Worm (Caenorhabditis elegans) whole organism, L1 larva: ENCODE results near the gene srd-11.
A peak's percentile ranks its signal among the peaks of the same experiment; 100 is the strongest.

Source experiments
- C16A3.4 ChIP-seq: fragments of 150-350 bp; optimal IDR thresholded peaks from 2 replicates; lab custom pipeline; 2014; ENCODE audit warnings: missing biosample characterization, missing genetic modification characterization
- F16B12.6 ChIP-seq: fragments of 150-350 bp; optimal IDR thresholded peaks from 2 replicates; lab custom pipeline; 2014; ENCODE audit warnings: missing biosample characterization, missing genetic modification characterization
- alr-1 ChIP-seq: fragments of 200-800 bp; sonication (Bioruptor generic); optimal IDR thresholded peaks from 2 replicates; lab custom pipeline; 2018; ENCODE audit warnings: borderline replicate concordance, mild to moderate bottlenecking, missing genetic modification characterization, missing compliant biosample characterization
- aly-2 ChIP-seq: fragments of 150-350 bp; optimal IDR thresholded peaks from 2 replicates; lab custom pipeline; 2014; ENCODE audit warnings: missing biosample characterization, missing genetic modification characterization
- blmp-1 ChIP-seq: fragments of 150-350 bp; optimal IDR thresholded peaks from 2 replicates; lab custom pipeline; 2014; ENCODE audit warnings: missing biosample characterization, missing genetic modification characterization
- ceh-63 ChIP-seq: fragments of 200-800 bp; sonication (Bioruptor generic); optimal IDR thresholded peaks from 2 replicates; lab custom pipeline; 2018; ENCODE audit warnings: mild to moderate bottlenecking, missing genetic modification characterization, missing compliant biosample characterization
- ceh-8 ChIP-seq: fragments of 200-800 bp; sonication (Bioruptor generic); optimal IDR thresholded peaks from 2 replicates; lab custom pipeline; 2018; ENCODE audit warnings: mild to moderate bottlenecking, missing genetic modification characterization, moderate library complexity, missing compliant biosample characterization
- ceh-88 ChIP-seq: fragments of 200-800 bp; sonication (Bioruptor generic); IDR thresholded peaks from 2 replicates; pipeline ENCODE4 v1.3.6; 2022; ENCODE audit warnings: missing genetic modification characterization, missing compliant biosample characterization
- dpl-1 ChIP-seq, 3 experiments: fragments of 150-350 bp in 2 of 3; sonication (generic microtip) in 1 of 3; optimal IDR thresholded peaks; 2 replicates each; lab custom pipeline; 2014 to 2017; ENCODE audit warnings: missing biosample characterization in 3 of 3, missing genetic modification characterization in 3 of 3, missing genetic modification reagents in 3 of 3
- dsc-1 ChIP-seq: sonication (generic microtip); optimal IDR thresholded peaks from 2 replicates; lab custom pipeline; 2016; ENCODE audit warnings: mild to moderate bottlenecking, missing genetic modification characterization, missing compliant biosample characterization
- egl-13 ChIP-seq: sonication (generic microtip); optimal IDR thresholded peaks from 2 replicates; lab custom pipeline; 2016; ENCODE audit warnings: missing genotype, missing genetic modification reagents, missing genetic modification characterization, missing compliant biosample characterization
- elt-2 ChIP-seq: sonication (generic microtip); optimal IDR thresholded peaks from 2 replicates; lab custom pipeline; 2016; ENCODE audit warnings: missing genetic modification characterization, mild to moderate bottlenecking, inconsistent platforms, missing compliant biosample characterization, missing genetic modification reagents
- elt-3 ChIP-seq, 6 experiments: fragments of 150-350 bp in 1 of 6; sonication (generic microtip); optimal IDR thresholded peaks; 2 replicates each; lab custom pipeline; 2017 to 2018; ENCODE audit warnings: missing biosample characterization in 6 of 6, missing genetic modification characterization in 6 of 6, inconsistent platforms in 1 of 6
- fkh-10 ChIP-seq: sonication (generic microtip); optimal IDR thresholded peaks from 2 replicates; lab custom pipeline; 2017; ENCODE audit warnings: missing biosample characterization, missing genetic modification reagents, missing genetic modification characterization
- fkh-8 ChIP-seq: sonication (generic microtip); optimal IDR thresholded peaks from 2 replicates; lab custom pipeline; 2016; ENCODE audit warnings: mild to moderate bottlenecking, missing genetic modification characterization, missing compliant biosample characterization
- grh-1 ChIP-seq: fragments of 200-800 bp; sonication (Bioruptor generic); IDR thresholded peaks from 2 replicates; pipeline ENCODE4 v1.3.6; 2022; ENCODE audit warnings: missing genetic modification reagents, missing genetic modification characterization, missing compliant biosample characterization
- hlh-4 ChIP-seq: sonication (generic microtip); optimal IDR thresholded peaks from 2 replicates; lab custom pipeline; 2016; ENCODE audit warnings: mild to moderate bottlenecking, missing genetic modification characterization, missing compliant biosample characterization
- irx-1 ChIP-seq: sonication (generic microtip); optimal IDR thresholded peaks from 2 replicates; lab custom pipeline; 2016; ENCODE audit warnings: missing genetic modification characterization, missing compliant biosample characterization
- isw-1 ChIP-seq: fragments of 200-800 bp; sonication (Bioruptor generic); IDR thresholded peaks from 2 replicates; pipeline ENCODE4 v1.3.6; 2022; ENCODE audit warnings: missing genetic modification characterization, missing compliant biosample characterization
- jun-1 ChIP-seq: fragments of 150-350 bp; optimal IDR thresholded peaks from 2 replicates; lab custom pipeline; 2014; ENCODE audit warnings: missing biosample characterization, missing genetic modification reagents, missing genetic modification characterization
- lin-15B ChIP-seq: fragments of 150-350 bp; sonication (generic microtip); optimal IDR thresholded peaks from 3 replicates; lab custom pipeline; 2014; ENCODE audit warnings: missing biosample characterization, missing genetic modification characterization
- lin-35 ChIP-seq, 2 experiments: fragments of 150-350 bp; optimal IDR thresholded peaks; 2 replicates each; lab custom pipeline; 2014; ENCODE audit warnings: missing biosample characterization in 2 of 2, missing genetic modification characterization in 2 of 2, missing genetic modification reagents in 2 of 2
- lin-39 ChIP-seq: fragments of 150-350 bp; optimal IDR thresholded peaks from 2 replicates; lab custom pipeline; 2014; ENCODE audit warnings: missing biosample characterization, missing genetic modification reagents, missing genetic modification characterization
- lsy-2 ChIP-seq, 2 experiments: fragments of 150-350 bp; optimal IDR thresholded peaks; 2 replicates each; lab custom pipeline; 2014; ENCODE audit warnings: missing biosample characterization in 2 of 2, missing genetic modification characterization in 2 of 2
- mab-9 ChIP-seq: fragments of 200-800 bp; sonication (Bioruptor generic); IDR thresholded peaks from 2 replicates; pipeline ENCODE4 v1.3.6; 2022; ENCODE audit warnings: missing genetic modification reagents, missing genetic modification characterization, missing compliant biosample characterization
- mdl-1 ChIP-seq, 2 experiments: fragments of 150-350 bp; optimal IDR thresholded peaks; 2 replicates each; lab custom pipeline; 2014 to 2017; ENCODE audit warnings: missing biosample characterization in 2 of 2, missing genetic modification characterization in 2 of 2, inconsistent platforms in 1 of 2
- mef-2 ChIP-seq: fragments of 150-350 bp; optimal IDR thresholded peaks from 2 replicates; lab custom pipeline; 2014; ENCODE audit warnings: missing biosample characterization, missing genetic modification characterization
- nhr-11 ChIP-seq: fragments of 150-350 bp; optimal IDR thresholded peaks from 2 replicates; lab custom pipeline; 2014; ENCODE audit warnings: missing biosample characterization, missing genetic modification characterization
- nhr-20 ChIP-seq: sonication (generic microtip); optimal IDR thresholded peaks from 2 replicates; lab custom pipeline; 2016; ENCODE audit warnings: mild to moderate bottlenecking, missing genetic modification characterization, missing compliant biosample characterization
- nhr-71 ChIP-seq: sonication (generic microtip); optimal IDR thresholded peaks from 2 replicates; lab custom pipeline; 2016; ENCODE audit warnings: mild to moderate bottlenecking, missing genetic modification characterization, moderate library complexity, missing compliant biosample characterization
- nhr-77 ChIP-seq: fragments of 150-350 bp; optimal IDR thresholded peaks from 2 replicates; lab custom pipeline; 2014; ENCODE audit warnings: missing biosample characterization, missing genetic modification characterization
- nhr-90 ChIP-seq: sonication (generic microtip); optimal IDR thresholded peaks from 2 replicates; lab custom pipeline; 2016; ENCODE audit warnings: mild to moderate bottlenecking, missing genetic modification characterization, missing compliant biosample characterization; ENCODE audit not compliant: poor library complexity
- pax-3 ChIP-seq: fragments of 200-800 bp; sonication (Bioruptor generic); optimal IDR thresholded peaks from 2 replicates; lab custom pipeline; 2018; ENCODE audit warnings: mild to moderate bottlenecking, missing genetic modification characterization, moderate library complexity, missing compliant biosample characterization
- pqm-1 ChIP-seq: sonication (generic microtip); optimal IDR thresholded peaks from 3 replicates; lab custom pipeline; 2017; ENCODE audit warnings: missing biosample characterization, missing genetic modification characterization
- rnt-1 ChIP-seq: sonication (generic microtip); optimal IDR thresholded peaks from 2 replicates; lab custom pipeline; 2016; ENCODE audit warnings: mild to moderate bottlenecking, missing genetic modification characterization, moderate library complexity, missing compliant biosample characterization
- snpc-4 ChIP-seq: fragments of 150-350 bp; optimal IDR thresholded peaks from 2 replicates; lab custom pipeline; 2014; ENCODE audit warnings: missing biosample characterization, missing genetic modification characterization
- sox-4 ChIP-seq: sonication (generic microtip); optimal IDR thresholded peaks from 2 replicates; lab custom pipeline; 2016; ENCODE audit warnings: missing genetic modification characterization, missing compliant biosample characterization
- sptf-1 ChIP-seq: fragments of 150-350 bp; optimal IDR thresholded peaks from 2 replicates; lab custom pipeline; 2014; ENCODE audit warnings: missing biosample characterization, missing genetic modification characterization
- swsn-7 ChIP-seq: sonication (generic microtip); optimal IDR thresholded peaks from 2 replicates; lab custom pipeline; 2016; ENCODE audit warnings: missing genetic modification characterization, missing compliant biosample characterization
- unc-130 ChIP-seq: fragments of 150-350 bp; optimal IDR thresholded peaks from 2 replicates; lab custom pipeline; 2017; ENCODE audit warnings: missing biosample characterization, missing genetic modification characterization, inconsistent platforms
- unc-30 ChIP-seq: sonication (generic microtip); optimal IDR thresholded peaks from 2 replicates; lab custom pipeline; 2017; ENCODE audit warnings: missing biosample characterization, missing genetic modification characterization
- unc-62 ChIP-seq: fragments of 150-350 bp; optimal IDR thresholded peaks from 2 replicates; lab custom pipeline; 2014; ENCODE audit warnings: missing biosample characterization, missing genetic modification reagents, missing genetic modification characterization
- unc-86 ChIP-seq: sonication (generic microtip); optimal IDR thresholded peaks from 2 replicates; lab custom pipeline; 2016; ENCODE audit warnings: missing genetic modification characterization, missing compliant biosample characterization
- unc-98 ChIP-seq: fragments of 200-800 bp; sonication (Bioruptor generic); IDR thresholded peaks from 2 replicates; pipeline ENCODE4 v1.3.6; 2022; ENCODE audit warnings: missing genetic modification characterization, missing compliant biosample characterization
- xbp-1 ChIP-seq: sonication (generic microtip); optimal IDR thresholded peaks from 2 replicates; lab custom pipeline; 2016; ENCODE audit warnings: missing genetic modification characterization, missing compliant biosample characterization
- zag-1 ChIP-seq: fragments of 150-350 bp; optimal IDR thresholded peaks from 2 replicates; lab custom pipeline; 2014; ENCODE audit warnings: missing biosample characterization, missing genetic modification characterization
- zip-4 ChIP-seq: fragments of 200-800 bp; sonication (Bioruptor generic); optimal IDR thresholded peaks from 2 replicates; lab custom pipeline; 2018; ENCODE audit warnings: mild to moderate bottlenecking, missing genetic modification characterization, moderate library complexity, missing compliant biosample characterization

The srd-11 gene

ce11 chrV:13656346-13657254 is 36.9 kb upstream of the srd-11 start (continued):
- TF ChIP-seq nhr-20 (tag; lab: Kevin White, UChicago) (peak; percentile 76), pqm-1 (tag; lab: Kevin White, UChicago) (peak; percentile 42), nhr-71 (tag; lab: Kevin White, UChicago) (peak; percentile 81), dsc-1 (tag; lab: Kevin White, UChicago) (peak; percentile 51), isw-1 (GFP tag; lab: Robert Waterston, UW) (no peak), rnt-1 (tag; lab: Kevin White, UChicago) (peak; percentile 18)

- TF ChIP-seq fkh-10 (peak; percentile 34), ceh-8 (GFP tag; lab: Kevin White, UChicago) (peak; percentile 80), mab-9 (GFP tag; lab: Robert Waterston, UW) (no peak), unc-130 (tag; lab: Kevin White, UChicago) (no peak), pax-3 (tag; lab: Kevin White, UChicago) (peak; percentile 71), snpc-4 (tag; lab: Kevin White, UChicago) (no peak), sptf-1 (tag; lab: Kevin White, UChicago) (no peak), nhr-77 (tag; lab: Kevin White, UChicago) (no peak), C16A3.4 (peak; percentile 43), hlh-4 (tag; lab: Kevin White, UChicago) (no peak), lin-39 (tag; lab: Kevin White, UChicago) (no peak), lin-15B (tag; lab: Kevin White, UChicago) (peak; percentile 19), xbp-1 (peak; percentile 2), elt-3 (tag; optimal IDR thresholded peaks at IDR 0.05; lab: Kevin White, UChicago) (no peak), unc-62 (GFP tag; lab: Kevin White, UChicago) (no peak), aly-2 (no peak), zip-4 (GFP tag; lab: Kevin White, UChicago) (no peak), swsn-7 (tag; lab: Kevin White, UChicago) (peak; percentile 50), irx-1 (tag; lab: Kevin White, UChicago) (no peak), elt-2 (tag; lab: Kevin White, UChicago) (peak; percentile 1), fkh-8 (tag; lab: Kevin White, UChicago) (peak; percentile 79), pqm-1 (tag; lab: Kevin White, UChicago) (no peak), mef-2 (tag; lab: Kevin White, UChicago) (no peak), grh-1 (GFP tag; lab: Robert Waterston, UW) (peak; percentile 28; the same call in 1 of the 2 replicates), unc-98 (GFP tag; lab: Robert Waterston, UW) (no peak), nhr-90 (tag; lab: Kevin White, UChicago) (peak; percentile 38), nhr-71 (tag; lab: Kevin White, UChicago) (peak; percentile 82), zag-1 (tag; lab: Kevin White, UChicago) (no peak), rnt-1 (tag; lab: Kevin White, UChicago) (peak; percentile 72), egl-13 (tag; lab: Kevin White, UChicago) (peak; percentile 34), lin-35 (GFP tag; optimal IDR thresholded peaks at IDR 0.05; lab: Kevin White, UChicago) (peak in 1 of 2 experiments; percentile 61), unc-30 (tag; lab: Kevin White, UChicago) (no peak), dsc-1 (tag; lab: Kevin White, UChicago) (peak; percentile 16), ceh-63 (no peak), dpl-1 (GFP tag; optimal IDR thresholded peaks at IDR 0.05; lab: Kevin White, UChicago) (peak; percentile 42 to 51 (median 46)), isw-1 (GFP tag; lab: Robert Waterston, UW) (peak; percentile 29; the same call in 1 of the 2 replicates), mdl-1 (tag; optimal IDR thresholded peaks at IDR 0.05; lab: Kevin White, UChicago) (peak in 1 of 2 experiments; percentile 73), alr-1 (tag; lab: Kevin White, UChicago) (no peak), sox-4 (tag; lab: Kevin White, UChicago) (no peak), blmp-1 (tag; lab: Kevin White, UChicago) (peak; percentile 68), lsy-2 (tag; optimal IDR thresholded peaks at IDR 0.05; lab: Kevin White, UChicago) (peak; percentile 52 to 83), ceh-88 (no peak), jun-1 (peak; percentile 67), unc-86 (tag; lab: Kevin White, UChicago) (peak; percentile 47), nhr-11 (tag; lab: Kevin White, UChicago) (no peak), F16B12.6 (tag; lab: Kevin White, UChicago) (no peak)
Measured at ce11 chrV:13655202-13655764, 35.6 kb upstream of the srd-11 start.
